Fruit fly (Drosophila melanogaster) whole organism, embryonic: Measurements from ENCODE around the gene CG3679.

Experiments used
- Asciz ChIP-seq: fragments of 200-800 bp; sonication (Bioruptor generic); optimal IDR thresholded peaks from 2 replicates; lab custom pipeline; 2017; ENCODE audit warnings: missing biosample characterization, mild to moderate bottlenecking, missing genetic modification characterization, missing genetic modification reagents
- B-H1 ChIP-seq: fragments of 200-800 bp; sonication (Bioruptor generic); IDR thresholded peaks from 3 replicates; pipeline ENCODE4 v1.3.6; 2022; ENCODE audit warnings: missing biosample characterization, missing genetic modification characterization
- B-H2 ChIP-seq: fragments of 200-800 bp; sonication (Bioruptor generic); optimal IDR thresholded peaks from 2 replicates; lab custom pipeline; 2018; ENCODE audit warnings: missing biosample characterization, mild to moderate bottlenecking, missing genetic modification characterization
- CG10274 ChIP-seq: fragments of 200-800 bp; sonication (Bioruptor generic); optimal IDR thresholded peaks from 3 replicates; lab custom pipeline; 2017; ENCODE audit warnings: missing biosample characterization, mild to moderate bottlenecking, missing genetic modification characterization
- CG10462 ChIP-seq: fragments of 200-800 bp; sonication (Bioruptor generic); optimal IDR thresholded peaks from 2 replicates; lab custom pipeline; 2016; ENCODE audit warnings: missing biosample characterization, missing genetic modification characterization
- CG10543 ChIP-seq: fragments of 200-800 bp; sonication (Bioruptor generic); optimal IDR thresholded peaks from 3 replicates; lab custom pipeline; 2017; ENCODE audit warnings: missing biosample characterization, mild to moderate bottlenecking, missing genetic modification characterization, moderate library complexity
- CG10565 ChIP-seq: fragments of 200-800 bp; sonication (Bioruptor generic); optimal IDR thresholded peaks from 3 replicates; lab custom pipeline; 2016; ENCODE audit warnings: missing biosample characterization, mild to moderate bottlenecking, missing genetic modification characterization
- CG12071 ChIP-seq: fragments of 200-800 bp; sonication (Bioruptor generic); optimal IDR thresholded peaks from 3 replicates; lab custom pipeline; 2018; ENCODE audit warnings: missing biosample characterization, mild to moderate bottlenecking, missing genetic modification characterization
- CG12391 ChIP-seq: fragments of 200-800 bp; sonication (Bioruptor generic); optimal IDR thresholded peaks from 3 replicates; lab custom pipeline; 2018; ENCODE audit warnings: missing biosample characterization, mild to moderate bottlenecking, missing genetic modification characterization, moderate library complexity
- CG14965 ChIP-seq: fragments of 200-800 bp; sonication (Bioruptor generic); optimal IDR thresholded peaks from 2 replicates; lab custom pipeline; 2016; ENCODE audit warnings: missing biosample characterization, missing genetic modification characterization, borderline replicate concordance
- CG1792 ChIP-seq: fragments of 200-800 bp; sonication (Bioruptor generic); optimal IDR thresholded peaks from 2 replicates; lab custom pipeline; 2016; ENCODE audit warnings: missing biosample characterization, missing genetic modification characterization
- CG1832 ChIP-seq: fragments of 200-800 bp; sonication (Bioruptor generic); optimal IDR thresholded peaks from 2 replicates; lab custom pipeline; 2017; ENCODE audit warnings: missing biosample characterization, mild to moderate bottlenecking, missing genetic modification characterization, inconsistent platforms
- CG3163 ChIP-seq: fragments of 200-800 bp; sonication (Bioruptor generic); optimal IDR thresholded peaks from 3 replicates; lab custom pipeline; 2016; ENCODE audit warnings: missing biosample characterization, missing genetic modification characterization
- CG6689 ChIP-seq: fragments of 200-800 bp; sonication (Bioruptor generic); IDR thresholded peaks from 2 replicates; pipeline ENCODE4 v1.3.6; 2022; ENCODE audit warnings: missing biosample characterization, missing genetic modification characterization
- CG7357 ChIP-seq: fragments of 200-800 bp; sonication (Bioruptor generic); IDR thresholded peaks from 3 replicates; pipeline ENCODE4 v1.3.6; 2022; ENCODE audit warnings: missing biosample characterization, missing genetic modification characterization
- CG7839 ChIP-seq: fragments of 200-800 bp; sonication (Bioruptor generic); optimal IDR thresholded peaks from 3 replicates; lab custom pipeline; 2018; ENCODE audit warnings: missing biosample characterization, mild to moderate bottlenecking, missing genetic modification characterization, moderate library complexity
- CG7987 ChIP-seq: fragments of 200-800 bp; sonication (Bioruptor generic); optimal IDR thresholded peaks from 2 replicates; lab custom pipeline; 2018; ENCODE audit warnings: missing biosample characterization, mild to moderate bottlenecking, missing genetic modification characterization, moderate library complexity
- CG8290 ChIP-seq, 3 experiments: fragments of 200-800 bp; sonication (Bioruptor generic); optimal IDR thresholded peaks; 2 replicates each; lab custom pipeline; 2016 to 2019; ENCODE audit warnings: missing biosample characterization in 3 of 3, missing genetic modification characterization in 3 of 3, mild to moderate bottlenecking in 2 of 3, moderate library complexity in 1 of 3
- CG8944 ChIP-seq: fragments of 200-800 bp; sonication (Bioruptor generic); optimal IDR thresholded peaks from 3 replicates; lab custom pipeline; 2016; ENCODE audit warnings: missing biosample characterization, missing genetic modification characterization
- CG9609 ChIP-seq: fragments of 200-800 bp; sonication (Bioruptor generic); optimal IDR thresholded peaks from 3 replicates; lab custom pipeline; 2016; ENCODE audit warnings: missing biosample characterization, missing genetic modification characterization
- CG9817 ChIP-seq: fragments of 200-800 bp; sonication (Bioruptor generic); optimal IDR thresholded peaks from 2 replicates; lab custom pipeline; 2018; ENCODE audit warnings: missing biosample characterization, mild to moderate bottlenecking, missing genetic modification characterization, moderate library complexity
- D ChIP-seq, 2 experiments: fragments of 200-800 bp in 1 of 2; fragments of >200 bp in 1 of 2; sonication (Bioruptor generic) in 1 of 2; optimal IDR thresholded peaks; 2 replicates in 1 of 2; 3 replicates in 1 of 2; lab custom pipeline; 2017; ENCODE audit warnings: mild to moderate bottlenecking in 1 of 2, missing biosample characterization in 1 of 2, missing genetic modification characterization in 1 of 2, missing genetic modification reagents in 1 of 2
- D19B ChIP-seq: fragments of 200-800 bp; sonication (Bioruptor generic); optimal IDR thresholded peaks from 2 replicates; lab custom pipeline; 2017; ENCODE audit warnings: missing biosample characterization, mild to moderate bottlenecking, missing genetic modification characterization
- Deaf1 ChIP-seq: fragments of 200-800 bp; optimal IDR thresholded peaks from 3 replicates; lab custom pipeline; 2019; ENCODE audit warnings: missing biosample characterization, mild to moderate bottlenecking, missing genetic modification characterization, moderate library complexity
- Dip2 ChIP-seq: fragments of 200-800 bp; sonication (Bioruptor generic); IDR thresholded peaks from 2 replicates; pipeline ENCODE4 v1.3.6; 2022; ENCODE audit warnings: missing biosample characterization, missing genetic modification characterization
- Drgx ChIP-seq: fragments of 200-800 bp; sonication (Bioruptor generic); IDR thresholded peaks from 2 replicates; pipeline ENCODE4 v1.3.6; 2022; ENCODE audit warnings: missing biosample characterization, missing genetic modification characterization
- Fer2 ChIP-seq: fragments of 200-800 bp; sonication (Bioruptor generic); optimal IDR thresholded peaks from 2 replicates; lab custom pipeline; 2018; ENCODE audit warnings: missing biosample characterization, mild to moderate bottlenecking, missing genetic modification characterization, moderate library complexity
- Hmr ChIP-seq: fragments of 200-800 bp; sonication (Bioruptor generic); optimal IDR thresholded peaks from 3 replicates; lab custom pipeline; 2017; ENCODE audit warnings: mild to moderate bottlenecking, missing biosample characterization, missing genetic modification reagents, missing genetic modification characterization
- Ravus ChIP-seq: fragments of 200-800 bp; sonication (Bioruptor generic); IDR thresholded peaks from 2 replicates; pipeline ENCODE4 v1.3.6; 2022; ENCODE audit warnings: missing biosample characterization, missing genetic modification characterization
- Sin3A ChIP-seq: fragments of >200 bp; optimal IDR thresholded peaks from 2 replicates; lab custom pipeline; 2018
- Six4 ChIP-seq: fragments of 200-800 bp; sonication (Bioruptor generic); optimal IDR thresholded peaks from 2 replicates; lab custom pipeline; 2016; ENCODE audit warnings: missing biosample characterization, missing genetic modification characterization
- Ssrp ChIP-seq: fragments of 200-800 bp; sonication (Bioruptor generic); optimal IDR thresholded peaks from 2 replicates; lab custom pipeline; 2018; ENCODE audit warnings: missing biosample characterization, mild to moderate bottlenecking, missing genetic modification characterization, moderate library complexity
- Tbp ChIP-seq: fragments of >200 bp; optimal IDR thresholded peaks from 2 replicates; lab custom pipeline; 2018; ENCODE audit warnings: missing biosample characterization, missing genetic modification characterization
- YL-1 ChIP-seq: fragments of 200-800 bp; sonication (Bioruptor generic); optimal IDR thresholded peaks from 3 replicates; lab custom pipeline; 2017; ENCODE audit warnings: missing biosample characterization, mild to moderate bottlenecking, missing genetic modification characterization
- chinmo ChIP-seq: fragments of 200-800 bp; sonication (Bioruptor generic); IDR thresholded peaks from 4 replicates; pipeline ENCODE4 v1.3.6; 2022; ENCODE audit warnings: missing biosample characterization, missing genetic modification characterization; ENCODE audit not compliant: partially characterized antibody
- danr ChIP-seq: fragments of 200-800 bp; sonication (Bioruptor generic); IDR thresholded peaks from 2 replicates; pipeline ENCODE4 v1.3.6; 2022; ENCODE audit warnings: missing biosample characterization, missing genetic modification characterization
- ems ChIP-seq: fragments of 200-800 bp; sonication (Bioruptor generic); optimal IDR thresholded peaks from 3 replicates; lab custom pipeline; 2016; ENCODE audit warnings: missing biosample characterization, missing genetic modification characterization
- esg ChIP-seq: fragments of 200-800 bp; sonication (Bioruptor generic); conservative IDR thresholded peaks from 2 replicates; pipeline ENCODE4 v1.3.6; 2022; ENCODE audit warnings: missing biosample characterization, missing genetic modification characterization
- fd102C ChIP-seq: fragments of 200-800 bp; sonication (Bioruptor generic); optimal IDR thresholded peaks from 2 replicates; lab custom pipeline; 2018; ENCODE audit warnings: missing biosample characterization, mild to moderate bottlenecking, missing genetic modification characterization, moderate library complexity
- hkb ChIP-seq, 2 experiments: fragments of 200-800 bp in 1 of 2; fragments of >200 bp in 1 of 2; sonication (Bioruptor generic) in 1 of 2; IDR thresholded peaks in 1 of 2; optimal IDR thresholded peaks in 1 of 2; 2 replicates each; pipeline versions ENCODE4 v1.3.6 to Lab custom; 2017 to 2022; ENCODE audit warnings: missing biosample characterization in 1 of 2, missing genetic modification characterization in 1 of 2
- p53 ChIP-seq: fragments of 200-800 bp; sonication (Bioruptor generic); optimal IDR thresholded peaks from 2 replicates; lab custom pipeline; 2016; ENCODE audit warnings: missing biosample characterization, missing genetic modification characterization
- scrt ChIP-seq: fragments of 200-800 bp; sonication (Bioruptor generic); optimal IDR thresholded peaks from 2 replicates; lab custom pipeline; 2018; ENCODE audit warnings: missing biosample characterization, mild to moderate bottlenecking, missing genetic modification characterization, moderate library complexity
- sr ChIP-seq: fragments of 200-800 bp; sonication (Bioruptor generic); IDR thresholded peaks from 3 replicates; pipeline ENCODE4 v1.3.6; 2022; ENCODE audit warnings: missing biosample characterization, missing genetic modification characterization
- sug ChIP-seq: fragments of 200-800 bp; optimal IDR thresholded peaks from 2 replicates; lab custom pipeline; 2019; ENCODE audit warnings: missing biosample characterization, mild to moderate bottlenecking, missing genetic modification characterization, moderate library complexity
- toy ChIP-seq: fragments of 200-800 bp; sonication (Bioruptor generic); IDR thresholded peaks from 2 replicates; pipeline ENCODE4 v1.3.6; 2022; ENCODE audit warnings: missing biosample characterization, missing genetic modification characterization
- unc-4 ChIP-seq: fragments of 200-800 bp; sonication (Bioruptor generic); IDR thresholded peaks from 2 replicates; pipeline ENCODE4 v1.3.6; 2022; ENCODE audit warnings: missing biosample characterization, missing genetic modification characterization; ENCODE audit not compliant: partially characterized antibody
- vnd ChIP-seq: fragments of 200-800 bp; sonication (Bioruptor generic); IDR thresholded peaks from 3 replicates; pipeline ENCODE4 v1.3.6; 2022; ENCODE audit warnings: missing biosample characterization, missing genetic modification characterization; ENCODE audit not compliant: partially characterized antibody
- zen ChIP-seq: fragments of 200-800 bp; sonication (Bioruptor generic); optimal IDR thresholded peaks from 3 replicates; lab custom pipeline; 2018; ENCODE audit warnings: missing biosample characterization, mild to moderate bottlenecking, missing genetic modification characterization, moderate library complexity
- zen2 ChIP-seq: fragments of 200-800 bp; sonication (Bioruptor generic); IDR thresholded peaks from 3 replicates; pipeline ENCODE4 v1.3.6; 2022; ENCODE audit warnings: missing biosample characterization, missing genetic modification characterization; ENCODE audit not compliant: partially characterized antibody

Gene CG3679

DNA sequence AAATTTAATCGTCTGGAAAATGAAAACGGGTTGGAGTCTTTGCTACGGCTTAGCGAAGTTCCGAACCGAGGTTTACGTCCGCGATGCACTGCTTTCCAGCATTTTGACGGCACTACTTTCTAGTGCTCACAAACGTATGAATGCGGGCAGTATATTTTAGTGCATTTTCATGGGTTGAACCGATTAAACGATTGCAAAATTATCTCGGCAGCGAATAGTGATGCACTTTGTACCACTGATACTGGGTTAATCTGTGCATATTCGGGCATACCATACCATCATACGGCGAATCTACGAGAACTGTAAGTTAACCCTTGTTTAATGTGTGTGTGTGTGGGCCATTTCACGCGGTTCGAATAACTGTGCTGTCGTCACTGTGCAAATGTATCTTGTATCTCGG lies 32.9 kb upstream of the CG3679 start, which contains the start of gene Mfe2 (continued):
- TF ChIP-seq p53 (GFP tag; lab: Kevin White, UChicago) (peak; percentile 59), unc-4 (GFP tag; lab: Robert Waterston, UW) (peak; percentile 47), Ssrp (tag; lab: Kevin White, UChicago) (no peak), scrt (GFP tag; lab: Kevin White, UChicago) (no peak), Sin3A (lab: Kevin White, UChicago) (peak; percentile 29), esg (no peak), CG10274 (GFP tag; lab: Kevin White, UChicago) (no peak), Drgx (GFP tag; lab: Robert Waterston, UW) (peak; percentile 28; the same call in 1 of the 2 replicates), B-H1 (no peak), CG10543 (GFP tag; lab: Kevin White, UChicago) (peak; percentile 64), chinmo (peak; percentile 82; the same call in 2 of the 4 replicates), YL-1 (GFP tag; lab: Kevin White, UChicago) (peak; percentile 77), Six4 (GFP tag; lab: Kevin White, UChicago) (peak; percentile 24), CG1792 (GFP tag; lab: Kevin White, UChicago) (peak; percentile 31), CG7987 (GFP tag; lab: Kevin White, UChicago) (no peak), CG14965 (GFP tag; lab: Kevin White, UChicago) (no peak), Asciz (GFP tag; lab: Kevin White, UChicago) (no peak), toy (0 out of 2 replicates have a peak, but pooled peaks have one; percentile 32), ems (GFP tag; lab: Kevin White, UChicago) (peak; percentile 54), CG12071 (no peak), CG6689 (GFP tag; lab: Robert Waterston, UW) (no peak), CG7357 (GFP tag; lab: Robert Waterston, UW) (no peak), Dip2 (GFP tag; lab: Robert Waterston, UW) (no peak), CG10565 (GFP tag; lab: Kevin White, UChicago) (no peak), hkb (optimal IDR thresholded peaks at IDR 0.05; lab: Kevin White, UChicago) (no peak), hkb (GFP tag; IDR thresholded peaks at IDR 0.05; lab: Robert Waterston, UW) (peak; percentile 16; the same call in 1 of the 2 replicates), Fer2 (tag; lab: Kevin White, UChicago) (no peak), B-H2 (peak; percentile 77), vnd (no peak), CG1832 (GFP tag; lab: Kevin White, UChicago) (no peak), CG10462 (GFP tag; lab: Kevin White, UChicago) (no peak), zen2 (GFP tag; lab: Robert Waterston, UW) (no peak), CG9817 (tag; lab: Kevin White, UChicago) (peak; percentile 62), CG9609 (GFP tag; lab: Kevin White, UChicago) (peak; percentile 62), sr (GFP tag; lab: Robert Waterston, UW) (peak; percentile 40; the same call in 1 of the 3 replicates), CG8944 (GFP tag; lab: Kevin White, UChicago) (peak; percentile 70), danr (GFP tag; lab: Robert Waterston, UW) (no peak), Tbp (GFP tag; lab: Kevin White, UChicago) (no peak), CG8290 (GFP tag; optimal IDR thresholded peaks at IDR 0.05; lab: Kevin White, UChicago) (peak; percentile 50), CG8290 (tag; optimal IDR thresholded peaks at IDR 0.05; lab: Kevin White, UChicago) (peak; percentile 22 to 93), zen (peak; percentile 44), CG3163 (GFP tag; lab: Kevin White, UChicago) (peak; percentile 50), D19B (GFP tag; lab: Kevin White, UChicago) (no peak), CG7839 (tag; lab: Kevin White, UChicago) (no peak), fd102C (GFP tag; lab: Kevin White, UChicago) (no peak), Ravus (GFP tag; lab: Robert Waterston, UW) (no peak), Hmr (GFP tag; lab: Kevin White, UChicago) (peak; percentile 84), D (optimal IDR thresholded peaks at IDR 0.05; lab: Kevin White, UChicago) (no peak), D (GFP tag; optimal IDR thresholded peaks at IDR 0.05; lab: Kevin White, UChicago) (no peak), CG12391 (tag; lab: Kevin White, UChicago) (peak; percentile 46), Deaf1 (peak; percentile 36), sug (tag; lab: Kevin White, UChicago) (peak; percentile 32)
